ENCODE assay signal across 1 fruit fly cellular context in genomic region chrX:15582853-15583252, dm6.
TF ChIP-seq lines count a peak whose summit lies in the region.

CG9215 (minus strand) TSS chrX:15582874.
CG8097 (plus strand) TSS chrX:15583159.

TF ChIP-seq in whole organism, embryonic, 481 proteins besides CTCF, POLR2A, EP300 and RAD21 (continued from another document):
- TF ChIP-seq CG2129 (GFP tag; IDR thresholded peaks at IDR 0.05; lab: Robert Waterston, UW; ENCODE audit: partially characterized antibody) = peak; percentile 95
- no peak for TF ChIP-seq Trl (optimal IDR thresholded peaks at IDR 0.05; lab: Kevin White, UChicago)
- TF ChIP-seq Trl (GFP tag; optimal IDR thresholded peaks at IDR 0.05; lab: Kevin White, UChicago) = peak; percentile 6
- no peak for TF ChIP-seq pan (optimal IDR thresholded peaks at IDR 0.05; lab: Kevin White, UChicago)
- no peak for TF ChIP-seq pan (GFP tag; optimal IDR thresholded peaks at IDR 0.05 in 1 of 2, IDR thresholded peaks at IDR 0.05 in 1 of 2)
- peak; percentile 8 for TF ChIP-seq CG8388 (GFP tag; optimal IDR thresholded peaks at IDR 0.05; lab: Kevin White, UChicago)
- peak; percentile 39 for TF ChIP-seq Bteb2 (GFP tag; optimal IDR thresholded peaks at IDR 0.05; lab: Kevin White, UChicago)
- no peak for TF ChIP-seq Tbp (GFP tag; optimal IDR thresholded peaks at IDR 0.05; lab: Kevin White, UChicago)
- no peak for TF ChIP-seq hkb (optimal IDR thresholded peaks at IDR 0.05; lab: Kevin White, UChicago)
- TF ChIP-seq hkb (GFP tag; IDR thresholded peaks at IDR 0.05; lab: Robert Waterston, UW) = no peak
- no peak for TF ChIP-seq nau (GFP tag; optimal IDR thresholded peaks at IDR 0.05; lab: Kevin White, UChicago)
- no peak for TF ChIP-seq Optix (GFP tag; IDR thresholded peaks at IDR 0.05; lab: Robert Waterston, UW)
